Fruit fly (Drosophila melanogaster) whole organism, embryonic: ENCODE data around the gene CG13605.

Experiments used
- Adf1 ChIP-seq: fragments of 200-800 bp; sonication (Bioruptor generic); IDR thresholded peaks from 2 replicates; pipeline ENCODE4 v1.3.6; 2022; ENCODE audit warnings: missing biosample characterization, missing genetic modification characterization
- Atf6 ChIP-seq: fragments of 200-800 bp; sonication (Bioruptor generic); IDR thresholded peaks from 2 replicates; pipeline ENCODE4 v1.3.6; 2022; ENCODE audit warnings: missing biosample characterization, missing genetic modification characterization
- Awh ChIP-seq: fragments of 200-800 bp; sonication (Bioruptor generic); IDR thresholded peaks from 2 replicates; pipeline ENCODE4, ENCODE4 v1.3.6; 2022; ENCODE audit warnings: missing biosample characterization, missing genetic modification characterization
- B-H2 ChIP-seq: fragments of 200-800 bp; sonication (Bioruptor generic); optimal IDR thresholded peaks from 2 replicates; lab custom pipeline; 2018; ENCODE audit warnings: missing biosample characterization, mild to moderate bottlenecking, missing genetic modification characterization
- CG13123 ChIP-seq: fragments of 200-800 bp; sonication (Bioruptor generic); optimal IDR thresholded peaks from 2 replicates; lab custom pipeline; 2016; ENCODE audit warnings: missing biosample characterization, missing genetic modification characterization
- CG13287 ChIP-seq: fragments of 200-800 bp; sonication (Bioruptor generic); IDR thresholded peaks from 2 replicates; pipeline ENCODE4 v1.3.6; 2022; ENCODE audit warnings: missing biosample characterization, missing genetic modification characterization; ENCODE audit not compliant: partially characterized antibody
- CG15269 ChIP-seq: fragments of 200-800 bp; sonication (Bioruptor generic); optimal IDR thresholded peaks from 2 replicates; lab custom pipeline; 2018; ENCODE audit warnings: missing biosample characterization, mild to moderate bottlenecking, missing genetic modification characterization, moderate library complexity
- CG1529 ChIP-seq: fragments of 200-800 bp; sonication (Bioruptor generic); optimal IDR thresholded peaks from 3 replicates; lab custom pipeline; 2018; ENCODE audit warnings: missing biosample characterization, missing genetic modification characterization
- CG15479 ChIP-seq: fragments of 200-800 bp; sonication (Bioruptor generic); optimal IDR thresholded peaks from 3 replicates; lab custom pipeline; 2019; ENCODE audit warnings: missing biosample characterization, mild to moderate bottlenecking, missing genetic modification characterization, moderate library complexity
- CG16863 ChIP-seq: fragments of 200-800 bp; sonication (Bioruptor generic); optimal IDR thresholded peaks from 3 replicates; lab custom pipeline; 2016; ENCODE audit warnings: missing biosample characterization, missing genetic modification characterization
- CG17359 ChIP-seq: fragments of 200-800 bp; sonication (Bioruptor generic); optimal IDR thresholded peaks from 3 replicates; lab custom pipeline; 2018; ENCODE audit warnings: missing biosample characterization, mild to moderate bottlenecking, missing genetic modification characterization, moderate library complexity
- CG17802 ChIP-seq: fragments of 200-800 bp; sonication (Bioruptor generic); optimal IDR thresholded peaks from 2 replicates; lab custom pipeline; 2018; ENCODE audit warnings: missing biosample characterization, mild to moderate bottlenecking, missing genetic modification characterization, moderate library complexity
- CG18599 ChIP-seq: fragments of 200-800 bp; sonication (Bioruptor generic); optimal IDR thresholded peaks from 3 replicates; lab custom pipeline; 2017; ENCODE audit warnings: missing biosample characterization, missing genetic modification characterization, mild to moderate bottlenecking, moderate library complexity, missing genetic modification reagents
- CG30020 ChIP-seq: fragments of 200-800 bp; optimal IDR thresholded peaks from 2 replicates; lab custom pipeline; 2019; ENCODE audit warnings: missing biosample characterization, mild to moderate bottlenecking, missing genetic modification characterization, moderate library complexity
- CG3726 ChIP-seq: fragments of 200-800 bp; sonication (Bioruptor generic); IDR thresholded peaks from 3 replicates; pipeline ENCODE4, ENCODE4 v1.3.6; 2022; ENCODE audit warnings: missing biosample characterization, missing genetic modification characterization
- CG42726 ChIP-seq: fragments of 200-800 bp; sonication (Bioruptor generic); IDR thresholded peaks from 2 replicates; pipeline ENCODE4 v1.3.6; 2022; ENCODE audit warnings: missing biosample characterization, missing genetic modification characterization; ENCODE audit not compliant: partially characterized antibody
- CG4328 ChIP-seq: fragments of 200-800 bp; sonication (Bioruptor generic); optimal IDR thresholded peaks from 3 replicates; lab custom pipeline; 2017; ENCODE audit warnings: missing biosample characterization, missing genetic modification reagents, missing genetic modification characterization
- CG6854 ChIP-seq: fragments of 200-800 bp; sonication (Bioruptor generic); optimal IDR thresholded peaks from 3 replicates; lab custom pipeline; 2017; ENCODE audit warnings: missing biosample characterization, mild to moderate bottlenecking, missing genetic modification characterization
- CG7271 ChIP-seq: fragments of 200-800 bp; sonication (Bioruptor generic); optimal IDR thresholded peaks from 2 replicates; lab custom pipeline; 2018; ENCODE audit warnings: missing biosample characterization, mild to moderate bottlenecking, missing genetic modification characterization, moderate library complexity
- CkIIα-i1 ChIP-seq: fragments of 200-800 bp; sonication (Bioruptor generic); IDR thresholded peaks from 2 replicates; pipeline ENCODE4 v1.3.6; 2022; ENCODE audit warnings: missing biosample characterization, missing genetic modification characterization
- D19B ChIP-seq: fragments of 200-800 bp; sonication (Bioruptor generic); optimal IDR thresholded peaks from 2 replicates; lab custom pipeline; 2017; ENCODE audit warnings: missing biosample characterization, mild to moderate bottlenecking, missing genetic modification characterization
- E2f1 ChIP-seq: fragments of 200-800 bp; sonication (Bioruptor generic); IDR thresholded peaks from 2 replicates; pipeline ENCODE4 v1.3.6; 2022; ENCODE audit warnings: missing biosample characterization, missing genetic modification characterization
- Gug ChIP-seq: fragments of 200-800 bp; sonication (Bioruptor generic); IDR thresholded peaks from 4 replicates; pipeline ENCODE4 v1.3.6; 2022; ENCODE audit warnings: missing biosample characterization, missing genetic modification characterization
- HLH3B ChIP-seq: fragments of 200-800 bp; sonication (Bioruptor generic); IDR thresholded peaks from 2 replicates; pipeline ENCODE4 v1.3.6; 2022; ENCODE audit warnings: missing biosample characterization, missing genetic modification characterization
- HLH4C ChIP-seq: fragments of 200-800 bp; sonication (Bioruptor generic); IDR thresholded peaks from 3 replicates; pipeline ENCODE4 v1.3.6; 2022; ENCODE audit warnings: missing biosample characterization, missing genetic modification characterization; ENCODE audit not compliant: partially characterized antibody
- HLHmδ ChIP-seq: fragments of 200-800 bp; sonication (Bioruptor generic); optimal IDR thresholded peaks from 2 replicates; lab custom pipeline; 2018; ENCODE audit warnings: missing biosample characterization, mild to moderate bottlenecking, missing genetic modification characterization, moderate library complexity
- Lim3 ChIP-seq: fragments of 200-800 bp; sonication (Bioruptor generic); IDR thresholded peaks from 2 replicates; pipeline ENCODE4 v1.3.6; 2022; ENCODE audit warnings: missing biosample characterization, missing genetic modification characterization
- Lpt ChIP-seq: fragments of >200 bp; optimal IDR thresholded peaks from 2 replicates; lab custom pipeline; 2018; ENCODE audit warnings: missing biosample characterization, missing genetic modification characterization
- Med ChIP-seq: fragments of 200-800 bp; sonication (Bioruptor generic); peaks from one replicate; lab custom pipeline; 2016; ENCODE audit warnings: missing biosample characterization, missing genetic modification characterization, mild to moderate bottlenecking, inconsistent platforms, moderate library complexity
- NC2α ChIP-seq: fragments of 200-800 bp; sonication (Bioruptor generic); optimal IDR thresholded peaks from 2 replicates; lab custom pipeline; 2016; ENCODE audit warnings: missing biosample characterization, missing genetic modification characterization
- NK7.1 ChIP-seq: fragments of 200-800 bp; sonication (Bioruptor generic); optimal IDR thresholded peaks from 3 replicates; lab custom pipeline; 2016; ENCODE audit warnings: missing biosample characterization, missing genetic modification characterization
- Oli ChIP-seq: fragments of 200-800 bp; sonication (Bioruptor generic); optimal IDR thresholded peaks from 2 replicates; lab custom pipeline; 2018; ENCODE audit warnings: missing biosample characterization, mild to moderate bottlenecking, missing genetic modification characterization, moderate library complexity
- Rfx ChIP-seq: fragments of 200-800 bp; sonication (Bioruptor generic); IDR thresholded peaks from 2 replicates; pipeline ENCODE4 v1.3.6; 2022; ENCODE audit warnings: missing biosample characterization, missing genetic modification characterization
- Sry-β ChIP-seq: fragments of 200-800 bp; sonication (Bioruptor generic); optimal IDR thresholded peaks from 2 replicates; lab custom pipeline; 2018; ENCODE audit warnings: missing biosample characterization, mild to moderate bottlenecking, missing genetic modification characterization, moderate library complexity
- Xbp1 ChIP-seq: fragments of 200-800 bp; sonication (Bioruptor generic); optimal IDR thresholded peaks from 3 replicates; lab custom pipeline; 2016; ENCODE audit warnings: missing biosample characterization, mild to moderate bottlenecking, missing genetic modification characterization
- ase ChIP-seq: fragments of 200-800 bp; sonication (Bioruptor generic); IDR thresholded peaks from 3 replicates; pipeline ENCODE4 v1.3.6; 2022; ENCODE audit warnings: missing biosample characterization, missing genetic modification characterization
- ash1 ChIP-seq: fragments of 200-800 bp; sonication (Bioruptor generic); optimal IDR thresholded peaks from 2 replicates; lab custom pipeline; 2018; ENCODE audit warnings: missing biosample characterization, mild to moderate bottlenecking, missing genetic modification characterization
- chif ChIP-seq, 2 experiments: fragments of 200-800 bp; sonication (Bioruptor generic); optimal IDR thresholded peaks; 3 replicates each; lab custom pipeline; 2016; ENCODE audit warnings: missing biosample characterization in 2 of 2, missing genetic modification characterization in 2 of 2
- danr ChIP-seq: fragments of 200-800 bp; sonication (Bioruptor generic); IDR thresholded peaks from 2 replicates; pipeline ENCODE4 v1.3.6; 2022; ENCODE audit warnings: missing biosample characterization, missing genetic modification characterization
- exex ChIP-seq: fragments of 200-800 bp; sonication (Bioruptor generic); optimal IDR thresholded peaks from 4 replicates; lab custom pipeline; 2018; ENCODE audit warnings: missing biosample characterization, mild to moderate bottlenecking, missing genetic modification characterization, moderate library complexity
- fd3F ChIP-seq: fragments of 200-800 bp; sonication (Bioruptor generic); optimal IDR thresholded peaks from 2 replicates; lab custom pipeline; 2018; ENCODE audit warnings: missing biosample characterization, mild to moderate bottlenecking, missing genetic modification characterization, moderate library complexity
- fru ChIP-seq: fragments of >200 bp; optimal IDR thresholded peaks from 2 replicates; lab custom pipeline; 2017
- gcm ChIP-seq: fragments of 200-800 bp; sonication (Bioruptor generic); optimal IDR thresholded peaks from 2 replicates; lab custom pipeline; 2019; ENCODE audit warnings: missing biosample characterization, mild to moderate bottlenecking, missing genetic modification characterization, moderate library complexity
- gro ChIP-seq: fragments of 200-800 bp; sonication (Bioruptor generic); optimal IDR thresholded peaks from 2 replicates; lab custom pipeline; 2016; ENCODE audit warnings: missing biosample characterization, missing genetic modification characterization
- lov ChIP-seq, 2 experiments: fragments of 200-800 bp in 1 of 2; fragments of >200 bp in 1 of 2; sonication (Bioruptor generic) in 1 of 2; IDR thresholded peaks in 1 of 2; optimal IDR thresholded peaks in 1 of 2; 2 replicates in 1 of 2; 3 replicates in 1 of 2; pipeline versions ENCODE4 v1.3.6 to Lab custom; 2017 to 2022; ENCODE audit warnings: missing biosample characterization in 1 of 2, missing genetic modification characterization in 1 of 2
- mam ChIP-seq: fragments of 200-800 bp; sonication (Bioruptor generic); optimal IDR thresholded peaks from 3 replicates; lab custom pipeline; 2016; ENCODE audit warnings: missing biosample characterization, missing genetic modification characterization
- row ChIP-seq: fragments of 200-800 bp; sonication (Bioruptor generic); IDR thresholded peaks from 3 replicates; pipeline ENCODE4 v1.3.6; 2022; ENCODE audit warnings: missing biosample characterization, missing genetic modification characterization
- stc ChIP-seq: fragments of 200-800 bp; sonication (Bioruptor generic); IDR thresholded peaks from 2 replicates; pipeline ENCODE4 v1.3.6; 2022; ENCODE audit warnings: missing biosample characterization, missing genetic modification characterization
- zf30C ChIP-seq: fragments of 200-800 bp; sonication (Bioruptor generic); optimal IDR thresholded peaks from 3 replicates; lab custom pipeline; 2018; ENCODE audit warnings: missing biosample characterization, mild to moderate bottlenecking, missing genetic modification characterization
- zfh2 ChIP-seq: fragments of 200-800 bp; sonication (Bioruptor generic); optimal IDR thresholded peaks from 2 replicates; lab custom pipeline; 2016; ENCODE audit warnings: missing biosample characterization, missing genetic modification characterization

The CG13605 gene

DNA sequence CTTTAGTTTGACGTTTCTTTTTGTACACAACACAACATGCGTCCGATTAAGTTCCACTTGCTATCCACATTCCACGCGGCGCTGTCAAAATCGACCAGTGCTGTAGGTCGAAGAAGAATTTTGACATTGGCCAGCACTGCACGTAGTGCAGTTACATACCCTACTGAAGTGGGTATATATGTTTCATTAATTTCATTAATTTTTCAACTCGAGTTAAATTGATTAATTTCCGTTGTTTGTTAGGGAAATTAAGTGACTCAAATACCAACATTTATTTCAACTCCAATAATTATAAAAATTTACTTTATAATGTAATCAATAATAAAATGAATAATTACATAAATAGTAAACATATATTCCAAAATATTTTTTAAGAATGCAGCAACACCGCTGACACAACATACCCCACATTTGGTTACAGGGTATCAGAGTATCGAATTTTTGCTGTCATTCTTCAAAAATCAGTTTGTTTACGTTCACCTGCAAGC lies 3.2 kb downstream of the CG13605 start, which contains the start of the genes eIF4EHP and CG18428 (continued):
- TF ChIP-seq lov (optimal IDR thresholded peaks at IDR 0.05; lab: Kevin White, UChicago) (no peak), lov (GFP tag; IDR thresholded peaks at IDR 0.05; lab: Robert Waterston, UW) (no peak), gro (peak; percentile 78), CG18599 (peak; percentile 100), CG42726 (no peak), fru (lab: Kevin White, UChicago) (no peak), gcm (peak; percentile 100), CG3726 (GFP tag; lab: Robert Waterston, UW) (no peak; the same call in 2 of the 3 replicates), HLHmδ (peak; percentile 80), chif (GFP tag; optimal IDR thresholded peaks at IDR 0.05; lab: Kevin White, UChicago) (peak; percentile 79 to 88), CkIIα-i1 (GFP tag; lab: Robert Waterston, UW) (peak; percentile 89; the same call in 1 of the 2 replicates), Med (GFP tag; lab: Kevin White, UChicago) (peak; percentile 98), ase (GFP tag; lab: Robert Waterston, UW) (no peak; the same call in 1 of the 3 replicates), Rfx (GFP tag; lab: Robert Waterston, UW) (no peak), CG17359 (tag; lab: Kevin White, UChicago) (peak; percentile 99), CG17802 (tag; lab: Kevin White, UChicago) (peak; percentile 88), CG15269 (tag; lab: Kevin White, UChicago) (peak; percentile 100), CG30020 (peak; percentile 95), CG13287 (GFP tag; lab: Robert Waterston, UW) (no peak), ash1 (peak; percentile 92), D19B (GFP tag; lab: Kevin White, UChicago) (peak; percentile 99), HLH4C (no peak), NK7.1 (GFP tag; lab: Kevin White, UChicago) (peak; percentile 56), fd3F (GFP tag; lab: Kevin White, UChicago) (peak; percentile 100), Lim3 (GFP tag; lab: Robert Waterston, UW) (0 out of 2 replicates have a peak, but pooled peaks have one; percentile 95), Sry-β (GFP tag; lab: Kevin White, UChicago) (peak; percentile 75), Lpt (GFP tag; lab: Kevin White, UChicago) (no peak), CG13123 (peak; percentile 97), Xbp1 (GFP tag; lab: Kevin White, UChicago) (peak; percentile 99), CG4328 (GFP tag; lab: Kevin White, UChicago) (peak; percentile 99), row (no peak), B-H2 (peak; percentile 100), CG6854 (GFP tag; lab: Kevin White, UChicago) (peak; percentile 99), CG15479 (peak; percentile 71), Adf1 (GFP tag; lab: Robert Waterston, UW) (no peak), NC2α (peak; percentile 48), Awh (no peak; the same call in none of the 2 replicates), zfh2 (peak; percentile 89), danr (GFP tag; lab: Robert Waterston, UW) (no peak), stc (GFP tag; lab: Robert Waterston, UW) (no peak), Atf6 (GFP tag; lab: Robert Waterston, UW) (no peak), mam (GFP tag; lab: Kevin White, UChicago) (peak; percentile 94), Oli (tag; lab: Kevin White, UChicago) (peak; percentile 99), zf30C (GFP tag; lab: Kevin White, UChicago) (peak; percentile 68), HLH3B (GFP tag; lab: Robert Waterston, UW) (no peak), CG16863 (GFP tag; lab: Kevin White, UChicago) (peak; percentile 72), CG1529 (peak; percentile 98), E2f1 (no peak), CG7271 (tag; lab: Kevin White, UChicago) (peak; percentile 97), exex (peak; percentile 98), Gug (GFP tag; lab: Robert Waterston, UW) (peak; percentile 96)
